Worm (Caenorhabditis elegans) whole organism, mixed stage, embryonic: Measurements from ENCODE around the gene K07C11.10.

Source experiments
- ces-1 ChIP-seq: fragments of 150-350 bp; optimal IDR thresholded peaks from 2 replicates; lab custom pipeline; 2014; ENCODE audit warnings: missing biosample characterization, missing genetic modification reagents, missing genetic modification characterization
- cnd-1 ChIP-seq: fragments of 200-800 bp; sonication (Bioruptor generic); optimal IDR thresholded peaks from 2 replicates; lab custom pipeline; 2018; ENCODE audit warnings: mild to moderate bottlenecking, missing genetic modification characterization, missing compliant biosample characterization
- flh-1 ChIP-seq: fragments of 200-800 bp; sonication (Bioruptor generic); optimal IDR thresholded peaks from 2 replicates; lab custom pipeline; 2018; ENCODE audit warnings: mild to moderate bottlenecking, missing genetic modification characterization, moderate library complexity, missing compliant biosample characterization
- hlh-1 ChIP-seq: fragments of 150-350 bp; optimal IDR thresholded peaks from 2 replicates; lab custom pipeline; 2014; ENCODE audit warnings: missing biosample characterization, missing genetic modification reagents, missing genetic modification characterization
- mab-5 ChIP-seq: fragments of 150-350 bp; optimal IDR thresholded peaks from 2 replicates; lab custom pipeline; 2014; ENCODE audit warnings: missing biosample characterization, missing genetic modification characterization
- nhr-2 ChIP-seq: fragments of 150-350 bp; optimal IDR thresholded peaks from 2 replicates; lab custom pipeline; 2014; ENCODE audit warnings: missing biosample characterization, missing genetic modification characterization
- nhr-237 ChIP-seq: fragments of 150-350 bp; optimal IDR thresholded peaks from 2 replicates; lab custom pipeline; 2014; ENCODE audit warnings: missing biosample characterization, missing genetic modification characterization
- nhr-76 ChIP-seq: sonication (generic microtip); optimal IDR thresholded peaks from 2 replicates; lab custom pipeline; 2017; ENCODE audit warnings: missing biosample characterization, missing genetic modification characterization
- pha-4 ChIP-seq: fragments of 150-350 bp; optimal IDR thresholded peaks from 2 replicates; lab custom pipeline; 2018; ENCODE audit warnings: missing biosample characterization, missing genetic modification reagents, missing genetic modification characterization
- snpc-4 ChIP-seq: fragments of 150-350 bp; optimal IDR thresholded peaks from 2 replicates; lab custom pipeline; 2014; ENCODE audit warnings: missing biosample characterization, missing genetic modification characterization
- unc-62 ChIP-seq: fragments of 150-350 bp; optimal IDR thresholded peaks from 2 replicates; lab custom pipeline; 2014; ENCODE audit warnings: missing biosample characterization, missing genetic modification reagents, missing genetic modification characterization

DNA sequence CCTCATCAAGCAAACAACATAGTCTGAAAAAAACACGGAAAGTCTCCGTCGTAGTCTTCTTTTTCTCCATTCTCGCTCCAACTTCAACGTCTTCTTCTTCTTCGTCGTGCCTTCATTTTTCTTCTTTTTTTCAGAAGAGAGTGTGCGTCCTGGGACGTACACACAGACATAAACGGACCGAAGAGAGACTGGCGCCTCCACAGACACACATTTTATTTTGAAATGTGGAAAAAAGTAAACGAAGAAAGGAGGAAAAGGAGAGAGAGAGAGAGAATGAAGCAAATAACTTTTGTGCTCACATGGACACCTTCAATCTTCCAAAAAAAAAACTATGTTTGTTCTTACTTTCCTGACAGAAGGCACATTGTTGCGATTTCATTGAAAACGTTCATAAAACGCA is 11.6 kb downstream of the K07C11.10 start:
- no peak for TF ChIP-seq nhr-237 (tag; lab: Kevin White, UChicago)
- no peak for TF ChIP-seq nhr-76 (tag; lab: Kevin White, UChicago)
- no peak for TF ChIP-seq snpc-4 (tag; lab: Kevin White, UChicago)
- no peak for TF ChIP-seq cnd-1 (tag; lab: Kevin White, UChicago)
- TF ChIP-seq flh-1, result no peak
- TF ChIP-seq hlh-1 (tag; lab: Kevin White, UChicago), result no peak
- TF ChIP-seq ces-1 (GFP tag; lab: Kevin White, UChicago), result no peak
- TF ChIP-seq mab-5 (tag; lab: Kevin White, UChicago), result no peak
- TF ChIP-seq pha-4 (tag; lab: Kevin White, UChicago), result no peak
- TF ChIP-seq nhr-2 (tag; lab: Kevin White, UChicago), result no peak
- TF ChIP-seq unc-62 (GFP tag; lab: Kevin White, UChicago), result no peak
